Fruit fly (Drosophila melanogaster): ENCODE measurements around the gene CG32071.

Gene CG32071

DNA sequence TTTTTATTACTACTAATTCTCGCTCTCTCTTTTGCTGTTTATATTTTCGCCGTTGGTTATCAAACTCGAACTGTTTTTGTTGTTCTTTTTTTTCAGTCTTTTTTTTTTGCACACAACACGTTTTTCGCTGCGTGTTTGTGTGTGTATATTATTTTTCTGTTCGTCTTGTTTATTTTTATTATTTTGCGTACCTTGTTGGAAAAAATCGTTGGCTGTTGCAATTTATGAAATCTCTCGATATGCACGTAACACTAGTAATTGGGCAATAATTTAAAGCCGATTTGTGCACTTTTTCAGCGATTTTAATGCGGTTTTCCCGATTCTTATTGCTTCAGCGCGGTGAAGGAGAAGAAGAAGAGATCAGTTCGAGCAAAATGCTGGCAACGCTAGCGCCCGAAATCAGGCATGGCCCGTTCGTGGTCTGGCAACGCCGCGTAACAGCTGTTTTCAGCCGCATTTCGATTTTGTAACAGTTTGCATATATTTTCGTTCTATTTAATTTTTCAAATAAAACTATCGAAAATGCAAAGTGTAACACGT, 16.8 kb upstream of the CG32071 start, which contains the start of the genes FoxK and mRpL2 (continued):
- TF ChIP-seq inv (GFP tag; IDR thresholded peaks at IDR 0.05; ENCODE audit: partially characterized antibody) (peak; percentile 34; the same call in 1 of the 2 replicates), CG8359 (GFP tag; optimal IDR thresholded peaks at IDR 0.05; ENCODE audit: borderline replicate concordance) (peak; percentile 80), Dp (GFP tag; optimal IDR thresholded peaks at IDR 0.05) (peak; percentile 51), CG12659 (GFP tag; optimal IDR thresholded peaks at IDR 0.05) (peak; percentile 43), ci (GFP tag; IDR thresholded peaks at IDR 0.05) (peak; percentile 52), gfzf (GFP tag; optimal IDR thresholded peaks at IDR 0.05) (peak; percentile 48), sqz (GFP tag; optimal IDR thresholded peaks at IDR 0.05) (peak; percentile 83), chm (GFP tag; IDR thresholded peaks at IDR 0.05) (0 out of 2 replicates have a peak, but pooled peaks have one; percentile 4), CG34224 (GFP tag; IDR thresholded peaks at IDR 0.05; ENCODE audit: partially characterized antibody) (peak; percentile 51; the same call in 1 of the 3 replicates), CG8924 (tag; optimal IDR thresholded peaks at IDR 0.05) (peak; percentile 21), Hmx (GFP tag; optimal IDR thresholded peaks at IDR 0.05) (no peak), Med (GFP tag) (peak; percentile 80), unc-4 (GFP tag; IDR thresholded peaks at IDR 0.05; ENCODE audit: partially characterized antibody) (0 out of 2 replicates have a peak, but pooled peaks have one; percentile 38), trem (tag; optimal IDR thresholded peaks at IDR 0.05) (peak; percentile 63), vvl (GFP tag; IDR thresholded peaks at IDR 0.05) (peak; percentile 56; the same call in 1 of the 2 replicates), CG4424 (GFP tag; optimal IDR thresholded peaks at IDR 0.05) (no peak), Drgx (GFP tag; IDR thresholded peaks at IDR 0.05) (peak; percentile 68), zen (tag; optimal IDR thresholded peaks at IDR 0.05) (no peak), CG17829 (tag; optimal IDR thresholded peaks at IDR 0.05) (peak; percentile 25), CG11695 (GFP tag; IDR thresholded peaks at IDR 0.05) (0 out of 3 replicates have a peak, but pooled peaks have one; percentile 21), run (tag; optimal IDR thresholded peaks at IDR 0.05) (peak; percentile 19), Dek (tag; optimal IDR thresholded peaks at IDR 0.05) (no peak), Scr (GFP tag; IDR thresholded peaks at IDR 0.05; ENCODE audit: partially characterized antibody) (peak; percentile 35; the same call in 1 of the 2 replicates), Atf3 (GFP tag; optimal IDR thresholded peaks at IDR 0.05) (no peak), YL-1 (GFP tag; optimal IDR thresholded peaks at IDR 0.05) (peak; percentile 72), fd64A (GFP tag; optimal IDR thresholded peaks at IDR 0.05) (no peak), CG7963 (GFP tag; IDR thresholded peaks at IDR 0.05; ENCODE audit: partially characterized antibody) (no peak), wek (GFP tag; optimal IDR thresholded peaks at IDR 0.05) (no peak), Sry-δ (GFP tag; optimal IDR thresholded peaks at IDR 0.05) (peak; percentile 53), CG2712 (tag; optimal IDR thresholded peaks at IDR 0.05) (peak; percentile 34), CG4617 (GFP tag; optimal IDR thresholded peaks at IDR 0.05; ENCODE audit: borderline replicate concordance) (peak; percentile 81), sug (tag; optimal IDR thresholded peaks at IDR 0.05) (peak; percentile 0), Fer3 (tag; optimal IDR thresholded peaks at IDR 0.05) (no peak), HLH4C (GFP tag; IDR thresholded peaks at IDR 0.05; ENCODE audit: partially characterized antibody) (no peak), CG8290 (GFP tag; optimal IDR thresholded peaks at IDR 0.05) (no peak), CG8290 (tag; optimal IDR thresholded peaks at IDR 0.05) (peak in 1 of 2 experiments; percentile 60), mam (GFP tag; optimal IDR thresholded peaks at IDR 0.05) (peak; percentile 21), crp (GFP tag; optimal IDR thresholded peaks at IDR 0.05) (peak; percentile 70 to 97), Max (GFP tag; optimal IDR thresholded peaks at IDR 0.05) (peak; percentile 82), MBD-R2 (GFP tag; IDR thresholded peaks at IDR 0.05) (peak; percentile 89), rib (GFP tag; IDR thresholded peaks at IDR 0.05) (0 out of 2 replicates have a peak, but pooled peaks have one; percentile 10), CG3065 (GFP tag; optimal IDR thresholded peaks at IDR 0.05) (peak; percentile 79), ap (GFP tag; IDR thresholded peaks at IDR 0.05) (no peak), cato (GFP tag; optimal IDR thresholded peaks at IDR 0.05; ENCODE audit: borderline replicate concordance) (no peak), Sin3A (optimal IDR thresholded peaks at IDR 0.05) (peak; percentile 72), CG6689 (GFP tag; IDR thresholded peaks at IDR 0.05) (no peak), H15 (GFP tag; IDR thresholded peaks at IDR 0.05) (0 out of 3 replicates have a peak, but pooled peaks have one; percentile 34), Xbp1 (GFP tag; optimal IDR thresholded peaks at IDR 0.05) (peak; percentile 13), wdn (GFP tag; IDR thresholded peaks at IDR 0.05) (no peak)

Data from whole organism, embryonic.